Worm (Caenorhabditis elegans) whole organism, young adult: Measurements from ENCODE around the gene T10B5.4.
A peak's percentile ranks its signal among the peaks of the same experiment; 100 is the strongest.

Source experiments
- B0336.3 ChIP-seq: fragments of 200-800 bp; sonication (Bioruptor generic); IDR thresholded peaks from 2 replicates; pipeline ENCODE4 v1.3.6; 2022; ENCODE audit warnings: missing genetic modification characterization, missing compliant biosample characterization
- D2030.7 ChIP-seq: fragments of 200-800 bp; sonication (Bioruptor generic); IDR thresholded peaks from 2 replicates; pipeline ENCODE4 v1.3.6; 2022; ENCODE audit warnings: missing genetic modification reagents, missing genetic modification characterization, missing compliant biosample characterization
- F23B12.7 ChIP-seq: sonication (generic microtip); optimal IDR thresholded peaks from 2 replicates; lab custom pipeline; 2017; ENCODE audit warnings: missing genetic modification characterization, mild to moderate bottlenecking, missing compliant biosample characterization, antibody characterized with exemption, moderate library complexity; ENCODE audit not compliant: insufficient read depth
- F39B2.1 ChIP-seq: fragments of 200-800 bp; sonication (Bioruptor generic); IDR thresholded peaks from 2 replicates; pipeline ENCODE4 v1.3.6; 2022; ENCODE audit warnings: missing genetic modification reagents, missing genetic modification characterization, missing compliant biosample characterization
- F57C9.4 ChIP-seq: sonication (generic microtip); optimal IDR thresholded peaks from 2 replicates; lab custom pipeline; 2017; ENCODE audit warnings: mild to moderate bottlenecking, missing genetic modification characterization, missing compliant biosample characterization
- akir-1 ChIP-seq: fragments of 200-800 bp; sonication (Bioruptor generic); optimal IDR thresholded peaks from 2 replicates; lab custom pipeline; 2018; ENCODE audit warnings: mild to moderate bottlenecking, missing genetic modification characterization, moderate library complexity, missing compliant biosample characterization
- aptf-3 ChIP-seq: fragments of 200-800 bp; sonication (Bioruptor generic); IDR thresholded peaks from 2 replicates; pipeline ENCODE4 v1.3.6; 2022; ENCODE audit warnings: missing genetic modification characterization, missing compliant biosample characterization
- athp-1 ChIP-seq: sonication (generic microtip); optimal IDR thresholded peaks from 2 replicates; lab custom pipeline; 2017; ENCODE audit warnings: mild to moderate bottlenecking, missing genetic modification characterization, missing compliant biosample characterization
- bed-2 ChIP-seq: fragments of 200-800 bp; sonication (Bioruptor generic); IDR thresholded peaks from 2 replicates; pipeline ENCODE4 v1.3.6; 2022; ENCODE audit warnings: missing genetic modification reagents, missing genetic modification characterization, missing compliant biosample characterization
- cebp-1 ChIP-seq, 2 experiments: fragments of 200-800 bp in 1 of 2; sonication (Bioruptor generic) in 1 of 2; sonication (generic microtip) in 1 of 2; IDR thresholded peaks in 1 of 2; optimal IDR thresholded peaks in 1 of 2; 2 replicates each; pipeline versions ENCODE4 v1.3.6 to Lab custom; 2017 to 2022; ENCODE audit warnings: missing compliant biosample characterization in 2 of 2, missing genetic modification characterization in 2 of 2, mild to moderate bottlenecking in 1 of 2, missing genetic modification reagents in 1 of 2, moderate library complexity in 1 of 2
- ceh-40 ChIP-seq: fragments of 200-800 bp; sonication (Bioruptor generic); IDR thresholded peaks from 2 replicates; pipeline ENCODE4 v1.3.6; 2022; ENCODE audit warnings: missing genetic modification characterization, missing compliant biosample characterization
- ceh-58 ChIP-seq: fragments of 200-800 bp; sonication (Bioruptor generic); IDR thresholded peaks from 2 replicates; pipeline ENCODE4 v1.3.6; 2022; ENCODE audit warnings: missing genetic modification characterization, missing compliant biosample characterization
- dpl-1 ChIP-seq: fragments of 150-350 bp; optimal IDR thresholded peaks from 2 replicates; lab custom pipeline; 2014; ENCODE audit warnings: missing biosample characterization, missing genetic modification reagents, missing genetic modification characterization
- efl-1 ChIP-seq: fragments of 150-350 bp; optimal IDR thresholded peaks from 2 replicates; lab custom pipeline; 2014; ENCODE audit warnings: missing biosample characterization, missing genetic modification reagents, missing genetic modification characterization
- lag-1 ChIP-seq: fragments of 200-800 bp; sonication (Bioruptor generic); IDR thresholded peaks from 2 replicates; pipeline ENCODE4 v1.3.6; 2022; ENCODE audit warnings: missing genetic modification reagents, missing genetic modification characterization, missing compliant biosample characterization
- lin-35 ChIP-seq, 3 experiments: fragments of 150-350 bp in 2 of 3; sonication (generic microtip) in 1 of 3; optimal IDR thresholded peaks; 2 replicates each; lab custom pipeline; 2014 to 2018; ENCODE audit warnings: missing biosample characterization in 3 of 3, missing genetic modification characterization in 3 of 3, missing genetic modification reagents in 3 of 3
- lin-54 ChIP-seq: fragments of 200-800 bp; sonication (Bioruptor generic); optimal IDR thresholded peaks from 2 replicates; lab custom pipeline; 2018; ENCODE audit warnings: mild to moderate bottlenecking, missing genetic modification characterization, missing compliant biosample characterization
- lsl-1 ChIP-seq: fragments of 200-800 bp; sonication (Bioruptor generic); optimal IDR thresholded peaks from 2 replicates; lab custom pipeline; 2018; ENCODE audit warnings: mild to moderate bottlenecking, missing genetic modification characterization, moderate library complexity, missing compliant biosample characterization
- madf-10 ChIP-seq: sonication (generic microtip); optimal IDR thresholded peaks from 2 replicates; lab custom pipeline; 2016; ENCODE audit warnings: mild to moderate bottlenecking, missing genetic modification characterization, missing compliant biosample characterization
- mcd-1 ChIP-seq: fragments of 200-800 bp; sonication (Bioruptor generic); IDR thresholded peaks from 2 replicates; pipeline ENCODE4 v1.3.6; 2022; ENCODE audit warnings: missing genetic modification reagents, missing genetic modification characterization, missing compliant biosample characterization
- mxl-1 ChIP-seq: sonication (generic microtip); optimal IDR thresholded peaks from 2 replicates; lab custom pipeline; 2016; ENCODE audit warnings: missing genetic modification characterization, missing compliant biosample characterization
- nfya-2 ChIP-seq: fragments of 200-800 bp; sonication (Bioruptor generic); IDR thresholded peaks from 2 replicates; pipeline ENCODE4 v1.3.6; 2022; ENCODE audit warnings: missing genetic modification reagents, missing genetic modification characterization, missing compliant biosample characterization
- nhr-80 ChIP-seq: sonication (generic microtip); optimal IDR thresholded peaks from 2 replicates; lab custom pipeline; 2016; ENCODE audit warnings: missing genetic modification characterization, missing compliant biosample characterization
- repo-1 ChIP-seq: sonication (generic microtip); optimal IDR thresholded peaks from 2 replicates; lab custom pipeline; 2017; ENCODE audit warnings: mild to moderate bottlenecking, missing genetic modification characterization, missing compliant biosample characterization
- snpc-1.1 ChIP-seq: sonication (generic microtip); optimal IDR thresholded peaks from 2 replicates; lab custom pipeline; 2017; ENCODE audit warnings: missing genetic modification characterization, mild to moderate bottlenecking, missing compliant biosample characterization, antibody characterized with exemption, moderate library complexity, missing genotype, missing genetic modification reagents; ENCODE audit not compliant: insufficient read depth
- tbp1 ChIP-seq: fragments of 200-800 bp; sonication (Bioruptor generic); optimal IDR thresholded peaks from 2 replicates; lab custom pipeline; 2018; ENCODE audit warnings: mild to moderate bottlenecking, missing genetic modification characterization, missing compliant biosample characterization
- zfh-2 ChIP-seq: fragments of 200-800 bp; sonication (Bioruptor generic); conservative IDR thresholded peaks from 2 replicates; pipeline ENCODE4 v1.3.6; 2022; ENCODE audit warnings: missing genetic modification reagents, missing genetic modification characterization, missing compliant biosample characterization
- ztf-18 ChIP-seq: sonication (generic microtip); optimal IDR thresholded peaks from 2 replicates; lab custom pipeline; 2016; ENCODE audit warnings: missing genotype, mild to moderate bottlenecking, missing genetic modification characterization, missing compliant biosample characterization

Gene T10B5.4

ce11 chrV:1892567-1893277 lies 21.1 kb upstream of the T10B5.4 start, which contains the start of gene zig-11:
TSS of gene zig-11 (minus strand) at chrV:1892939.
- no peak for TF ChIP-seq F39B2.1 (GFP tag; lab: Robert Waterston, UW)
- no peak for TF ChIP-seq snpc-1.1 (tag; lab: Kevin White, UChicago)
- TF ChIP-seq cebp-1 (GFP tag; IDR thresholded peaks at IDR 0.05; lab: Robert Waterston, UW): no peak
- TF ChIP-seq cebp-1 (tag; optimal IDR thresholded peaks at IDR 0.05; lab: Kevin White, UChicago): peak; percentile 53
- TF ChIP-seq akir-1 (GFP tag; lab: Kevin White, UChicago): no peak
- peak; percentile 61 for TF ChIP-seq lin-54 (GFP tag; lab: Kevin White, UChicago)
- peak; percentile 69 for TF ChIP-seq efl-1 (GFP tag; lab: Kevin White, UChicago)
- no peak for TF ChIP-seq bed-2
- TF ChIP-seq F23B12.7 (tag; lab: Kevin White, UChicago): peak; percentile 13
- no peak for TF ChIP-seq mxl-1 (tag; lab: Kevin White, UChicago)
- TF ChIP-seq D2030.7: no peak
- TF ChIP-seq lsl-1 (GFP tag; lab: Kevin White, UChicago): peak; percentile 16
- TF ChIP-seq lin-35 (GFP tag; optimal IDR thresholded peaks at IDR 0.05; lab: Kevin White, UChicago): peak in 1 of 3 experiments; percentile 32
- no peak for TF ChIP-seq F57C9.4 (tag; lab: Kevin White, UChicago)

DNA sequence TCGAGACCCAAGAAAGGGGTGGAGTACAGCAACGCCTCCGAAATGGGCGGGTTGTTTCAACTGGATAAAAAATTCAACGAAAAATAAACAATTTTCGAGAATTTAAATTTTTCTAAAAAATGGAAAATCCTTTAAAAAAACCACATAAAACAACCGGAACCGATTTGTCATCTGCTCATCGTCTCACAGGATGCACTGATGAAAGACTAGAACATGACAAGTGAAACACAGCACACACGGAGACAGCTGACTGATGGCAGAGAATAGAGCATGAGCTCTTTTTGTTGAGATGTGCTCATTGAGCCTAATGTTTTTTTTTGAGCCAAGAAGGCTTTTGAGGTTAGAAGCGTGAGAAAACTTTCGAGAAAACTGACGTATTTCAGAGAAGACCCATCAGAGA lies 18.4 kb upstream of the T10B5.4 start:
- TF ChIP-seq lsl-1 (GFP tag; lab: Kevin White, UChicago) (no peak), repo-1 (tag; lab: Kevin White, UChicago) (no peak), lin-54 (GFP tag; lab: Kevin White, UChicago) (no peak), cebp-1 (GFP tag; IDR thresholded peaks at IDR 0.05; lab: Robert Waterston, UW) (no peak), cebp-1 (tag; optimal IDR thresholded peaks at IDR 0.05; lab: Kevin White, UChicago) (peak; percentile 26), athp-1 (tag; lab: Kevin White, UChicago) (no peak)
- TF ChIP-seq, all 124 proteins: peak for 1

- TF ChIP-seq aptf-3 (GFP tag; lab: Robert Waterston, UW) (no peak), zfh-2 (GFP tag; lab: Robert Waterston, UW) (peak; percentile 34; the same call in 1 of the 2 replicates)
These were observed 16.7 kb upstream of the T10B5.4 start for ce11 chrV:1888299-1888698.

DNA sequence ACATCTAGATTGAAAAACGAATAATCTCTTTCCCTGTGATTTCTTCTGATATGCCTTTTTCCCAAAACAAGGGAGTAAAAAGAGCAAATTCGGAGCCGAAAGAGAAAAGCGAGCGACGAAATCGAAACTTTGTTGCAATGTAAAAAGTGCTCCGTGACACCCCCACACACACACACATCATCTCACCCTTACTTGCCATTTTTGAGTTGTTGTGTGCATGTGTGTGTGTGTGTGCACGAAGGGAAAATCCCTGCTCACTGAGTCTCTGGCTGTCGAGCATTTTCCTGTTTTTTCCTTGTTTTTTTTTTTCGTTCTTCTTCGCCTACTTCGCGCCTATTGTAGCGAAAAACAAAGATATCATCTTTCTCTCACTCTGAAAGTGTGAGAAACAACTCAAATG lies 15.4 kb upstream of the T10B5.4 start:
- TF ChIP-seq tbp1 (GFP tag; lab: Kevin White, UChicago) (no peak), dpl-1 (GFP tag; lab: Kevin White, UChicago) (no peak), ztf-18 (no peak), nfya-2 (GFP tag; lab: Robert Waterston, UW) (no peak), B0336.3 (no peak)

ce11 chrV:1883131-1883530 lies 11.5 kb upstream of the T10B5.4 start:
- TF ChIP-seq cebp-1 (GFP tag; IDR thresholded peaks at IDR 0.05; lab: Robert Waterston, UW) (no peak), cebp-1 (tag; optimal IDR thresholded peaks at IDR 0.05; lab: Kevin White, UChicago) (peak; percentile 32), nhr-80 (tag; lab: Kevin White, UChicago) (peak; percentile 61), lag-1 (no peak)

ce11 chrV:1878030-1878429 lies 6.4 kb upstream of the T10B5.4 start:
- 0 out of 2 replicates have a peak, but pooled peaks have one; percentile 13 for TF ChIP-seq mcd-1 (GFP tag; lab: Robert Waterston, UW)
- no peak for TF ChIP-seq madf-10
- peak; percentile 71 for TF ChIP-seq zfh-2 (GFP tag; lab: Robert Waterston, UW)
- no peak for TF ChIP-seq athp-1 (tag; lab: Kevin White, UChicago)
- no peak for TF ChIP-seq ceh-40 (GFP tag; lab: Robert Waterston, UW)
- TF ChIP-seq ceh-58: no peak
